Fruit fly (Drosophila melanogaster): Measurements from ENCODE around the gene CG32100.

CG32100 gene

dm6 chr3L:12266343-12267287 is 713 bp upstream of the CG32100 start, which contains the start of gene app (continued):
- peak; percentile 60 for TF ChIP-seq CG3838 (GFP tag; optimal IDR thresholded peaks at IDR 0.05)
- TF ChIP-seq zfh2 (GFP tag; optimal IDR thresholded peaks at IDR 0.05), result peak; percentile 82
- TF ChIP-seq Hey (tag; optimal IDR thresholded peaks at IDR 0.05), result peak; percentile 79
- peak; percentile 91 for TF ChIP-seq CG1603 (tag; optimal IDR thresholded peaks at IDR 0.05)
- peak; percentile 61 for TF ChIP-seq CG10431 (GFP tag; optimal IDR thresholded peaks at IDR 0.05)
- peak; percentile 81 for TF ChIP-seq CG7556 (GFP tag; optimal IDR thresholded peaks at IDR 0.05)
- peak; percentile 89 for TF ChIP-seq CG13296 (GFP tag; optimal IDR thresholded peaks at IDR 0.05)
- TF ChIP-seq CG11723 (GFP tag; optimal IDR thresholded peaks at IDR 0.05), result peak; percentile 74
- no peak for TF ChIP-seq CG42726 (GFP tag; IDR thresholded peaks at IDR 0.05; ENCODE audit: partially characterized antibody)
- peak; percentile 13; the same call in 1 of the 2 replicates for TF ChIP-seq inv (GFP tag; IDR thresholded peaks at IDR 0.05; ENCODE audit: partially characterized antibody)
- TF ChIP-seq kni (GFP tag; optimal IDR thresholded peaks at IDR 0.05), result peak; percentile 73
- TF ChIP-seq Gsc (GFP tag; IDR thresholded peaks at IDR 0.05), result no peak
- TF ChIP-seq CG9727 (GFP tag; optimal IDR thresholded peaks at IDR 0.05), result peak; percentile 90
- peak; percentile 77 for TF ChIP-seq schlank (tag; optimal IDR thresholded peaks at IDR 0.05)
- TF ChIP-seq Hr51 (GFP tag; optimal IDR thresholded peaks at IDR 0.05), result peak; percentile 51 to 87
- peak; percentile 72 for TF ChIP-seq Hr3 (GFP tag; optimal IDR thresholded peaks at IDR 0.05)
- TF ChIP-seq lola (GFP tag; optimal IDR thresholded peaks at IDR 0.05), result peak in 1 of 3 experiments; percentile 75
- no peak for TF ChIP-seq Elba2 (GFP tag; optimal IDR thresholded peaks at IDR 0.05)
- peak; percentile 25 for TF ChIP-seq CG1832 (GFP tag; optimal IDR thresholded peaks at IDR 0.05)
- peak; percentile 60 for TF ChIP-seq Vsx1 (GFP tag; optimal IDR thresholded peaks at IDR 0.05)
- no peak for TF ChIP-seq dan (GFP tag; IDR thresholded peaks at IDR 0.05)
- no peak for TF ChIP-seq prd (optimal IDR thresholded peaks at IDR 0.05)
- peak; percentile 95 for TF ChIP-seq prd (GFP tag; IDR thresholded peaks at IDR 0.05)
- peak; percentile 46; the same call in 1 of the 2 replicates for TF ChIP-seq Bgb (GFP tag; IDR thresholded peaks at IDR 0.05; ENCODE audit: partially characterized antibody)
- TF ChIP-seq CG2199 (GFP tag; IDR thresholded peaks at IDR 0.05), result peak; percentile 77; the same call in 1 of the 3 replicates
- peak; percentile 44 for TF ChIP-seq emc (GFP tag; optimal IDR thresholded peaks at IDR 0.05)
- no peak for TF ChIP-seq CG7963 (GFP tag; IDR thresholded peaks at IDR 0.05; ENCODE audit: partially characterized antibody)
- peak; percentile 56 for TF ChIP-seq CG2875 (GFP tag; optimal IDR thresholded peaks at IDR 0.05)
- TF ChIP-seq CG10321 (GFP tag; IDR thresholded peaks at IDR 0.05), result 0 out of 2 replicates have a peak, but pooled peaks have one; percentile 50
- TF ChIP-seq CG7357 (GFP tag; IDR thresholded peaks at IDR 0.05), result peak; percentile 84
- TF ChIP-seq Dek (tag; optimal IDR thresholded peaks at IDR 0.05), result peak; percentile 69
- peak; percentile 39 for TF ChIP-seq CG1647 (GFP tag; optimal IDR thresholded peaks at IDR 0.05)
- TF ChIP-seq Dip3 (GFP tag; optimal IDR thresholded peaks at IDR 0.05), result peak; percentile 80
- TF ChIP-seq sens-2 (GFP tag; IDR thresholded peaks at IDR 0.05), result peak; percentile 62; the same call in 1 of the 2 replicates
- TF ChIP-seq fru (optimal IDR thresholded peaks at IDR 0.05), result no peak
- TF ChIP-seq CG14014 (GFP tag; IDR thresholded peaks at IDR 0.05), result peak; percentile 93
- no peak for TF ChIP-seq ato (GFP tag; IDR thresholded peaks at IDR 0.05; ENCODE audit: partially characterized antibody)
- peak; percentile 86 for TF ChIP-seq Hsf (GFP tag; optimal IDR thresholded peaks at IDR 0.05)
- peak; percentile 94 for TF ChIP-seq mirr (GFP tag; optimal IDR thresholded peaks at IDR 0.05)
- TF ChIP-seq NC2α (GFP tag; optimal IDR thresholded peaks at IDR 0.05), result peak; percentile 66
- no peak for TF ChIP-seq CG4617 (GFP tag; optimal IDR thresholded peaks at IDR 0.05; ENCODE audit: borderline replicate concordance)
- peak; percentile 89 for TF ChIP-seq CG1233 (GFP tag; optimal IDR thresholded peaks at IDR 0.05)
- TF ChIP-seq Hr39 (optimal IDR thresholded peaks at IDR 0.05), result no peak
- peak; percentile 89 for TF ChIP-seq H15 (GFP tag; IDR thresholded peaks at IDR 0.05)
- peak; percentile 69 for TF ChIP-seq ATbp (GFP tag; optimal IDR thresholded peaks at IDR 0.05)
- peak; percentile 89 for TF ChIP-seq PHDP (tag; optimal IDR thresholded peaks at IDR 0.05)
- peak; percentile 84 for TF ChIP-seq fd96Cb (tag; optimal IDR thresholded peaks at IDR 0.05)
- TF ChIP-seq CG33557 (GFP tag; optimal IDR thresholded peaks at IDR 0.05), result peak; percentile 82

Measured in whole organism, embryonic.